Fruit fly (Drosophila melanogaster) whole organism, embryonic: ENCODE results near the gene Tm1.

ENCODE experiments used
- Antp ChIP-seq: fragments of 200-800 bp; sonication (Bioruptor generic); optimal IDR thresholded peaks from 3 replicates; lab custom pipeline; 2016; ENCODE audit warnings: missing biosample characterization, missing genetic modification characterization
- Atf3 ChIP-seq: fragments of 200-800 bp; sonication (Bioruptor generic); optimal IDR thresholded peaks from 3 replicates; lab custom pipeline; 2016; ENCODE audit warnings: missing biosample characterization, missing genetic modification characterization
- CG10209 ChIP-seq: fragments of 200-800 bp; sonication (Bioruptor generic); optimal IDR thresholded peaks from 3 replicates; lab custom pipeline; 2017; ENCODE audit warnings: missing biosample characterization, mild to moderate bottlenecking, missing genetic modification characterization, missing genetic modification reagents
- CG12071 ChIP-seq: fragments of 200-800 bp; sonication (Bioruptor generic); optimal IDR thresholded peaks from 3 replicates; lab custom pipeline; 2018; ENCODE audit warnings: missing biosample characterization, mild to moderate bottlenecking, missing genetic modification characterization
- CG12659 ChIP-seq: fragments of 200-800 bp; sonication (Bioruptor generic); optimal IDR thresholded peaks from 3 replicates; lab custom pipeline; 2017; ENCODE audit warnings: mild to moderate bottlenecking, missing biosample characterization, missing genetic modification reagents, missing genetic modification characterization
- CG1529 ChIP-seq: fragments of 200-800 bp; sonication (Bioruptor generic); optimal IDR thresholded peaks from 3 replicates; lab custom pipeline; 2018; ENCODE audit warnings: missing biosample characterization, missing genetic modification characterization
- CG17568 ChIP-seq: fragments of 200-800 bp; sonication (Bioruptor generic); optimal IDR thresholded peaks from 2 replicates; lab custom pipeline; 2018; ENCODE audit warnings: missing biosample characterization, mild to moderate bottlenecking, missing genetic modification characterization, moderate library complexity
- CG3407 ChIP-seq: fragments of 200-800 bp; sonication (Bioruptor generic); optimal IDR thresholded peaks from 2 replicates; lab custom pipeline; 2018; ENCODE audit warnings: missing biosample characterization, mild to moderate bottlenecking, missing genetic modification characterization
- CG3726 ChIP-seq: fragments of 200-800 bp; sonication (Bioruptor generic); IDR thresholded peaks from 3 replicates; pipeline ENCODE4, ENCODE4 v1.3.6; 2022; ENCODE audit warnings: missing biosample characterization, missing genetic modification characterization
- CG3838 ChIP-seq: fragments of 200-800 bp; sonication (Bioruptor generic); optimal IDR thresholded peaks from 3 replicates; lab custom pipeline; 2016; ENCODE audit warnings: missing biosample characterization, missing genetic modification characterization
- CG3847 ChIP-seq: fragments of 200-800 bp; sonication (Bioruptor generic); IDR thresholded peaks from 2 replicates; pipeline ENCODE4 v1.3.6; 2022; ENCODE audit warnings: missing biosample characterization, missing genetic modification characterization
- CG43689 ChIP-seq: fragments of 200-800 bp; sonication (Bioruptor generic); IDR thresholded peaks from 2 replicates; pipeline ENCODE4 v1.3.6; 2022; ENCODE audit warnings: missing biosample characterization, missing genetic modification characterization
- CG4820 ChIP-seq: fragments of 200-800 bp; sonication (Bioruptor generic); optimal IDR thresholded peaks from 3 replicates; lab custom pipeline; 2016; ENCODE audit warnings: missing biosample characterization, missing genetic modification characterization
- CG6854 ChIP-seq: fragments of 200-800 bp; sonication (Bioruptor generic); optimal IDR thresholded peaks from 3 replicates; lab custom pipeline; 2017; ENCODE audit warnings: missing biosample characterization, mild to moderate bottlenecking, missing genetic modification characterization
- CG9215 ChIP-seq: fragments of 200-800 bp; sonication (Bioruptor generic); IDR thresholded peaks from 2 replicates; pipeline ENCODE4 v1.3.6; 2022; ENCODE audit warnings: missing biosample characterization, missing genetic modification characterization
- CTCF ChIP-seq: fragments of 200-800 bp; sonication (Bioruptor generic); optimal IDR thresholded peaks from 2 replicates; lab custom pipeline; 2017; ENCODE audit warnings: missing biosample characterization, mild to moderate bottlenecking, missing genetic modification characterization, moderate library complexity
- Chrac-16 ChIP-seq: fragments of 200-800 bp; sonication (Bioruptor generic); optimal IDR thresholded peaks from 3 replicates; lab custom pipeline; 2016; ENCODE audit warnings: missing biosample characterization, missing genetic modification characterization
- HLH54F ChIP-seq: fragments of 200-800 bp; sonication (Bioruptor generic); optimal IDR thresholded peaks from 3 replicates; lab custom pipeline; 2016; ENCODE audit warnings: missing biosample characterization, missing genetic modification characterization
- Oaz ChIP-seq: fragments of 200-800 bp; sonication (Bioruptor generic); IDR thresholded peaks from 2 replicates; pipeline ENCODE4 v1.3.6; 2022; ENCODE audit warnings: missing biosample characterization, missing genetic modification characterization
- PHDP ChIP-seq: fragments of 200-800 bp; sonication (Bioruptor generic); optimal IDR thresholded peaks from 3 replicates; lab custom pipeline; 2018; ENCODE audit warnings: missing biosample characterization, mild to moderate bottlenecking, missing genetic modification characterization, moderate library complexity
- Sry-δ ChIP-seq: fragments of 200-800 bp; sonication (Bioruptor generic); optimal IDR thresholded peaks from 2 replicates; lab custom pipeline; 2016; ENCODE audit warnings: missing biosample characterization, missing genetic modification characterization
- Ssrp ChIP-seq: fragments of 200-800 bp; sonication (Bioruptor generic); optimal IDR thresholded peaks from 2 replicates; lab custom pipeline; 2018; ENCODE audit warnings: missing biosample characterization, mild to moderate bottlenecking, missing genetic modification characterization, moderate library complexity
- TFAM ChIP-seq: fragments of 200-800 bp; sonication (Bioruptor generic); optimal IDR thresholded peaks from 2 replicates; lab custom pipeline; 2017; ENCODE audit warnings: missing biosample characterization, missing genetic modification characterization, inconsistent platforms
- abd-A ChIP-seq: fragments of 200-800 bp; sonication (Bioruptor generic); optimal IDR thresholded peaks from 3 replicates; lab custom pipeline; 2019; ENCODE audit warnings: missing biosample characterization, mild to moderate bottlenecking, missing genetic modification characterization, moderate library complexity
- al ChIP-seq: fragments of 200-800 bp; sonication (Bioruptor generic); IDR thresholded peaks from 2 replicates; pipeline ENCODE4 v1.3.6; 2022; ENCODE audit warnings: missing biosample characterization, missing genetic modification characterization
- amos ChIP-seq: fragments of 200-800 bp; sonication (Bioruptor generic); IDR thresholded peaks from 2 replicates; pipeline ENCODE4 v1.3.6; 2022; ENCODE audit warnings: missing biosample characterization, missing genetic modification characterization; ENCODE audit not compliant: partially characterized antibody
- bcd ChIP-seq: fragments of 200-800 bp; sonication (Bioruptor generic); optimal IDR thresholded peaks from 2 replicates; lab custom pipeline; 2017; ENCODE audit warnings: missing biosample characterization, mild to moderate bottlenecking, missing genetic modification characterization
- bigmax ChIP-seq: fragments of 200-800 bp; sonication (Bioruptor generic); optimal IDR thresholded peaks from 2 replicates; lab custom pipeline; 2018; ENCODE audit warnings: missing biosample characterization, mild to moderate bottlenecking, missing genetic modification characterization
- br ChIP-seq: fragments of >200 bp; optimal IDR thresholded peaks from 2 replicates; lab custom pipeline; 2017
- dysf ChIP-seq: fragments of 200-800 bp; sonication (Bioruptor generic); IDR thresholded peaks from 3 replicates; pipeline ENCODE4 v1.3.6; 2022; ENCODE audit warnings: missing biosample characterization, missing genetic modification characterization
- ems ChIP-seq: fragments of 200-800 bp; sonication (Bioruptor generic); optimal IDR thresholded peaks from 3 replicates; lab custom pipeline; 2016; ENCODE audit warnings: missing biosample characterization, missing genetic modification characterization
- exex ChIP-seq: fragments of 200-800 bp; sonication (Bioruptor generic); optimal IDR thresholded peaks from 4 replicates; lab custom pipeline; 2018; ENCODE audit warnings: missing biosample characterization, mild to moderate bottlenecking, missing genetic modification characterization, moderate library complexity
- grau ChIP-seq: fragments of 200-800 bp; optimal IDR thresholded peaks from 3 replicates; lab custom pipeline; 2019; ENCODE audit warnings: missing biosample characterization, mild to moderate bottlenecking, missing genetic modification characterization, moderate library complexity
- ind ChIP-seq: fragments of 200-800 bp; sonication (Bioruptor generic); optimal IDR thresholded peaks from 3 replicates; lab custom pipeline; 2016; ENCODE audit warnings: missing biosample characterization, missing genetic modification characterization
- inv ChIP-seq: fragments of 200-800 bp; sonication (Bioruptor generic); IDR thresholded peaks from 2 replicates; pipeline ENCODE4 v1.3.6; 2022; ENCODE audit warnings: missing biosample characterization, missing genetic modification characterization; ENCODE audit not compliant: partially characterized antibody
- knrl ChIP-seq: fragments of 200-800 bp; sonication (Bioruptor generic); IDR thresholded peaks from 3 replicates; pipeline ENCODE4 v1.3.6; 2022; ENCODE audit warnings: missing biosample characterization, missing genetic modification characterization; ENCODE audit not compliant: partially characterized antibody
- lab ChIP-seq: fragments of 200-800 bp; sonication (Bioruptor generic); optimal IDR thresholded peaks from 3 replicates; lab custom pipeline; 2017; ENCODE audit warnings: missing biosample characterization, missing genetic modification characterization, mild to moderate bottlenecking, moderate library complexity, missing genetic modification reagents
- lmd ChIP-seq: fragments of 200-800 bp; sonication (Bioruptor generic); IDR thresholded peaks from 2 replicates; pipeline ENCODE4 v1.3.6; 2022; ENCODE audit warnings: missing biosample characterization, missing genetic modification characterization
- lov ChIP-seq, 2 experiments: fragments of 200-800 bp in 1 of 2; fragments of >200 bp in 1 of 2; sonication (Bioruptor generic) in 1 of 2; IDR thresholded peaks in 1 of 2; optimal IDR thresholded peaks in 1 of 2; 2 replicates in 1 of 2; 3 replicates in 1 of 2; pipeline versions ENCODE4 v1.3.6 to Lab custom; 2017 to 2022; ENCODE audit warnings: missing biosample characterization in 1 of 2, missing genetic modification characterization in 1 of 2
- mam ChIP-seq: fragments of 200-800 bp; sonication (Bioruptor generic); optimal IDR thresholded peaks from 3 replicates; lab custom pipeline; 2016; ENCODE audit warnings: missing biosample characterization, missing genetic modification characterization
- nerfin-1 ChIP-seq: fragments of 200-800 bp; sonication (Bioruptor generic); optimal IDR thresholded peaks from 3 replicates; lab custom pipeline; 2019; ENCODE audit warnings: missing biosample characterization, mild to moderate bottlenecking, missing genetic modification characterization, moderate library complexity
- prd ChIP-seq, 3 experiments: fragments of >200 bp in 2 of 3; fragments of 200-800 bp in 1 of 3; sonication (Bioruptor generic) in 1 of 3; optimal IDR thresholded peaks in 2 of 3; IDR thresholded peaks in 1 of 3; 2 replicates in 2 of 3; 3 replicates in 1 of 3; pipeline versions ENCODE4 v1.3.6 to Lab custom; 2017 to 2022; ENCODE audit warnings: missing biosample characterization in 1 of 3, missing genetic modification characterization in 1 of 3
- pum ChIP-seq: fragments of 200-800 bp; sonication (Bioruptor generic); optimal IDR thresholded peaks from 2 replicates; lab custom pipeline; 2016; ENCODE audit warnings: missing biosample characterization, missing genetic modification characterization
- pzg ChIP-seq: fragments of 200-800 bp; sonication (Bioruptor generic); optimal IDR thresholded peaks from 3 replicates; lab custom pipeline; 2018; ENCODE audit warnings: missing biosample characterization, mild to moderate bottlenecking, missing genetic modification characterization, moderate library complexity
- sens ChIP-seq: fragments of 200-800 bp; sonication (Bioruptor generic); peaks from one replicate; lab custom pipeline; 2016; ENCODE audit warnings: missing biosample characterization, missing genetic modification characterization
- so ChIP-seq: fragments of 200-800 bp; sonication (Bioruptor generic); IDR thresholded peaks from 3 replicates; pipeline ENCODE4 v1.3.6; 2022; ENCODE audit warnings: missing biosample characterization, missing genetic modification characterization
- sr ChIP-seq: fragments of 200-800 bp; sonication (Bioruptor generic); IDR thresholded peaks from 3 replicates; pipeline ENCODE4 v1.3.6; 2022; ENCODE audit warnings: missing biosample characterization, missing genetic modification characterization
- sug ChIP-seq: fragments of 200-800 bp; optimal IDR thresholded peaks from 2 replicates; lab custom pipeline; 2019; ENCODE audit warnings: missing biosample characterization, mild to moderate bottlenecking, missing genetic modification characterization, moderate library complexity
- tio ChIP-seq: fragments of 200-800 bp; sonication (Bioruptor generic); optimal IDR thresholded peaks from 2 replicates; lab custom pipeline; 2017; ENCODE audit warnings: missing biosample characterization, missing genetic modification characterization, inconsistent platforms
- tup ChIP-seq: fragments of 200-800 bp; sonication (Bioruptor generic); optimal IDR thresholded peaks from 2 replicates; lab custom pipeline; 2016; ENCODE audit warnings: missing biosample characterization, mild to moderate bottlenecking, missing genetic modification characterization, moderate library complexity
- zen2 ChIP-seq: fragments of 200-800 bp; sonication (Bioruptor generic); IDR thresholded peaks from 3 replicates; pipeline ENCODE4 v1.3.6; 2022; ENCODE audit warnings: missing biosample characterization, missing genetic modification characterization; ENCODE audit not compliant: partially characterized antibody

The Tm1 gene

dm6 chr3R:15286024-15286692, 8.1 kb downstream of the Tm1 start (continued):
- no peak for TF ChIP-seq grau (tag; lab: Kevin White, UChicago)
- TF ChIP-seq CG10209 (GFP tag; lab: Kevin White, UChicago), result no peak
- peak; percentile 61 for TF ChIP-seq sens (GFP tag; lab: Kevin White, UChicago)
- no peak for TF ChIP-seq amos (GFP tag; lab: Robert Waterston, UW)
- TF ChIP-seq pzg, result peak; percentile 64
- TF ChIP-seq CTCF (GFP tag; lab: Kevin White, UChicago), result peak; percentile 42
- no peak for TF ChIP-seq CG9215
- no peak for TF ChIP-seq TFAM
- TF ChIP-seq Sry-δ (GFP tag; lab: Kevin White, UChicago), result peak; percentile 25
- TF ChIP-seq HLH54F (GFP tag; lab: Kevin White, UChicago), result no peak
- no peak for TF ChIP-seq inv (GFP tag; lab: Robert Waterston, UW)
- no peak for TF ChIP-seq CG3847 (GFP tag; lab: Robert Waterston, UW)
- no peak for TF ChIP-seq CG4820 (GFP tag; lab: Kevin White, UChicago)
- no peak for TF ChIP-seq CG12071 (GFP tag; lab: Kevin White, UChicago)
- TF ChIP-seq CG3407, result no peak
- TF ChIP-seq Chrac-16, result no peak
- no peak for TF ChIP-seq tup (GFP tag; lab: Kevin White, UChicago)
- no peak for TF ChIP-seq Atf3 (GFP tag; lab: Kevin White, UChicago)
- TF ChIP-seq nerfin-1 (tag; lab: Kevin White, UChicago), result no peak
- TF ChIP-seq so (GFP tag; lab: Robert Waterston, UW), result no peak
- TF ChIP-seq dysf (GFP tag; lab: Robert Waterston, UW), result no peak
- TF ChIP-seq CG3726 (GFP tag; lab: Robert Waterston, UW), result no peak
- TF ChIP-seq mam (GFP tag; lab: Kevin White, UChicago), result no peak
- no peak for TF ChIP-seq knrl (GFP tag; lab: Robert Waterston, UW)
- TF ChIP-seq CG43689 (GFP tag; lab: Robert Waterston, UW), result no peak
- TF ChIP-seq CG6854 (GFP tag; lab: Kevin White, UChicago), result no peak
- no peak for TF ChIP-seq bcd (GFP tag; lab: Kevin White, UChicago)
- TF ChIP-seq br (lab: Kevin White, UChicago), result no peak
- peak; percentile 22 for TF ChIP-seq CG12659 (GFP tag; lab: Kevin White, UChicago)
- TF ChIP-seq Ssrp, result no peak
- TF ChIP-seq zen2 (GFP tag; lab: Robert Waterston, UW), result no peak
- no peak for TF ChIP-seq Antp (GFP tag; lab: Kevin White, UChicago)
- no peak for TF ChIP-seq CG17568 (GFP tag; lab: Kevin White, UChicago)
- no peak for TF ChIP-seq PHDP
- TF ChIP-seq ind (GFP tag; lab: Kevin White, UChicago), result no peak
- TF ChIP-seq prd (optimal IDR thresholded peaks at IDR 0.05; lab: Kevin White, UChicago), result no peak
- no peak for TF ChIP-seq prd (GFP tag; IDR thresholded peaks at IDR 0.05; lab: Robert Waterston, UW)
- no peak for TF ChIP-seq al (GFP tag; lab: Robert Waterston, UW)
- no peak for TF ChIP-seq ems (GFP tag; lab: Kevin White, UChicago)
- TF ChIP-seq sug, result no peak
- TF ChIP-seq CG3838 (GFP tag; lab: Kevin White, UChicago), result no peak
- no peak for TF ChIP-seq abd-A
- no peak for TF ChIP-seq sr
- no peak for TF ChIP-seq tio
- no peak for TF ChIP-seq Oaz (GFP tag; lab: Robert Waterston, UW)
- TF ChIP-seq bigmax (GFP tag; lab: Kevin White, UChicago), result no peak
- TF ChIP-seq CG1529 (GFP tag; lab: Kevin White, UChicago), result no peak
- TF ChIP-seq exex (tag; lab: Kevin White, UChicago), result peak; percentile 45
- TF ChIP-seq lmd (GFP tag; lab: Robert Waterston, UW), result no peak
- TF ChIP-seq lov (optimal IDR thresholded peaks at IDR 0.05; lab: Kevin White, UChicago), result no peak
- no peak for TF ChIP-seq lov (GFP tag; IDR thresholded peaks at IDR 0.05; lab: Robert Waterston, UW)
- TF ChIP-seq lab, result peak; percentile 26
- no peak for TF ChIP-seq pum (GFP tag; lab: Kevin White, UChicago)
